Worm (Caenorhabditis elegans): ENCODE results near the gene ZC317.7.

- no peak for TF ChIP-seq dao-5 (tag; optimal IDR thresholded peaks at IDR 0.05)
- TF ChIP-seq him-1 (tag; optimal IDR thresholded peaks at IDR 0.05): no peak
- no peak for TF ChIP-seq W03F9.2 (tag; optimal IDR thresholded peaks at IDR 0.05)
Measured at ce11 chrV:5447057-5447456, 23.8 kb downstream of the ZC317.7 start.
